Worm (Caenorhabditis elegans) whole organism, midembryonic: ENCODE measurements around the gene Y55F3BR.2.
A peak's percentile ranks its signal among the peaks of the same experiment; 100 is the strongest.

Experiments used
- T22C8.4 ChIP-seq: fragments of 200-800 bp; sonication (Bioruptor generic); IDR thresholded peaks from 2 replicates; pipeline ENCODE4 v1.3.6; 2022; ENCODE audit warnings: missing genetic modification characterization, missing compliant biosample characterization
- cog-1 ChIP-seq: sonication (generic microtip); optimal IDR thresholded peaks from 2 replicates; lab custom pipeline; 2016; ENCODE audit warnings: missing genetic modification characterization, missing compliant biosample characterization
- flt-1 ChIP-seq: fragments of 200-800 bp; sonication (Bioruptor generic); IDR thresholded peaks from 2 replicates; pipeline ENCODE4 v1.3.6; 2022; ENCODE audit warnings: missing genetic modification characterization, missing compliant biosample characterization
- klf-2 ChIP-seq: fragments of 200-800 bp; sonication (Bioruptor generic); conservative IDR thresholded peaks from 2 replicates; pipeline ENCODE4 v1.3.6; 2022; ENCODE audit warnings: missing genetic modification reagents, missing genetic modification characterization, missing compliant biosample characterization
- med-1 ChIP-seq: sonication (generic microtip); optimal IDR thresholded peaks from 2 replicates; lab custom pipeline; 2017; ENCODE audit warnings: missing genetic modification characterization, mild to moderate bottlenecking, missing compliant biosample characterization, antibody characterized with exemption, missing genetic modification reagents; ENCODE audit not compliant: insufficient read depth
- ref-1 ChIP-seq: fragments of 200-800 bp; sonication (Bioruptor generic); conservative IDR thresholded peaks from 2 replicates; pipeline ENCODE4 v1.3.6; 2022; ENCODE audit warnings: missing genetic modification reagents, missing genetic modification characterization, missing compliant biosample characterization
- tab-1 ChIP-seq: fragments of 200-800 bp; sonication (Bioruptor generic); IDR thresholded peaks from 2 replicates; pipeline ENCODE4 v1.3.6; 2022; ENCODE audit warnings: missing genetic modification characterization, missing compliant biosample characterization
- ztf-23 ChIP-seq: fragments of 200-800 bp; sonication (Bioruptor generic); IDR thresholded peaks from 2 replicates; pipeline ENCODE4 v1.3.6; 2022; ENCODE audit warnings: missing genetic modification reagents, missing genetic modification characterization, missing compliant biosample characterization
- ztf-29 ChIP-seq: fragments of 200-800 bp; sonication (Bioruptor generic); IDR thresholded peaks from 2 replicates; pipeline ENCODE4 v1.3.6; 2022; ENCODE audit warnings: missing genetic modification reagents, missing genetic modification characterization, missing compliant biosample characterization

Gene Y55F3BR.2

DNA sequence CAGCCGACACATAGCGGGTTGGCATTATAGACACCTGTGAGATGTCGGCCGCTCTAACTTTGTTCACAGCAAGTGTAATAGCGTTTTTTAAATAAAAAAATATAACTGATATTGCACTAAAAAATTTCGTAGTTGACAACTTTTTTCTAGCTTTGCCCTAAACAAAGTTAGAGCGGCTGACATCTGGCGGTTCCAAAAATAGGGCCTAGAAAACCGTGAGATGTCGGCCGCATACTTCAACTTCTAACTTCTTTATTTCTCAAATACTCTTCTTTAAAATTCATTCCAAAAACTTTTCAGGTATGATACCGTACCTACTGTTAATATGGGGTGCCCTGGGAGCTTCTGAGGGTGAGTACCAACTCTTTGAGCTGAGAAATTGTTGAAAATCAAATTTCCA is at the start of gene Y55F3BR.2:
Gene Y55F3BR.2, plus strand, starts transcription at position 301 of the 400 bp plus-strand sequence.
- no peak for TF ChIP-seq ztf-23 (GFP tag; lab: Robert Waterston, UW)
- TF ChIP-seq ref-1 (GFP tag; lab: Robert Waterston, UW) = no peak
- no peak for TF ChIP-seq flt-1

DNA sequence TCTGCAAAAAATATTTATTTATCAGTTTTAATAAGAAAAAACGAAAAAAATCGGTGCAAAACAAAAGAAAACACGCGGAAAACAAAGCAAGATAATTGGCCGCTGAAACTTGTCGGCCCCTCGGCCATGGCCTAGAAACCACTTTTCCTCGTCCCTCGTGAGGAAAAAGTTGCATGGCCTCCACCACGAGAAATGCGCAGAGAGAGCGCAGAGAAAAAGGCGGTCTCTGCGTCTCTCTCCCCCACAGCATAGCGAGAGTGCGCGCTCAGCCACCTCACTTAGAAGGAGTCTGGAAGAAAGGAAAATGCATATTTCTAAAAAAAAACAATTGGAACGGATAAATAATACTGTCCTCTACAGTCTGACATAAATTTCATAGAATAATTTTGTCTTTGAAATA is 45.4 kb upstream of the Y55F3BR.2 start:
- TF ChIP-seq flt-1 (peak; percentile 71; the same call in 1 of the 2 replicates), klf-2 (peak; percentile 59; the same call in 1 of the 2 replicates), tab-1 (GFP tag; lab: Robert Waterston, UW) (0 out of 2 replicates have a peak, but pooled peaks have one; percentile 65), ztf-23 (GFP tag; lab: Robert Waterston, UW) (peak; percentile 74)

DNA sequence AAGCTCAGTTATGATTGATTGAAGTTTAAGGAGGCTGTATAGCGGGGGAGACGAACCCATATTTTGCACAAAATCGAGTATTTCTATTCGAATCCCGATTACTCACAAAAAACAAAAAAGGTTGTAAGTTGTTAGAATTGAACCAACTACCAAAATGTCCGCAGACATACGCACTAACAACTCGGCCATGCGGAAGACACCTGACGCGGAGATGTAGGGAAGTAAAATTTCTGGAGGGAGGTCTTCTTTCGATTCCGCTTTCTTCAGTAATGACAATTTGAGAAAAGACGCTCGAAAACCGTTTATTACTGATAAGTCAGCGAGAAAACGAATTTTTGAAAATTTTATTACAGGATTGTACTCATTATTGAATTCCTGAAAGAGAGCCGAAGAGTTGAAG is 40.9 kb upstream of the Y55F3BR.2 start:
- TF ChIP-seq tab-1 (GFP tag; lab: Robert Waterston, UW) = no peak

DNA sequence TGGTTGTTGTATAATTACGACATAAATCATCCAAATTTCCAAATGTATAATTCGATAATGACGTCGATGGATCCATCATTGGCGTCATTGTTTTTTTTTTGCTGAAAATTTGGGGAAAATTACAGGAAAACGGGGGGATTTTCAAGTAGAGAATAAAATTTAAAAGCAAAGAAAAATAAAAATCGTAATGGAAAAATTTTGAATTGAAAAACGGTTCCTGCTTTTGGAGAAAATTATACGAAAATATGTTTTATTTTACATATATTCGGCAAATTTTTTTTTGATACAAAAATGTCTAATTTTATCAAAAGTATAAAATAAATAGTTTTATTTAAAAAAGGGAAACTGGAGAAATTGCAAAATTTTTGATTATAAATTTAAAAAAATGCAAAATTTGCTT is 33.9 kb upstream of the Y55F3BR.2 start, which contains the start of gene zipt-15:
Gene zipt-15, minus strand, starts transcription at position 101 of the 400 bp plus-strand sequence.
- TF ChIP-seq flt-1 = no peak
- no peak for TF ChIP-seq tab-1 (GFP tag; lab: Robert Waterston, UW)
- no peak for TF ChIP-seq med-1 (GFP tag; lab: Kevin White, UChicago)
- no peak for TF ChIP-seq ref-1 (GFP tag; lab: Robert Waterston, UW)
- TF ChIP-seq klf-2 = no peak
- no peak for TF ChIP-seq cog-1

DNA sequence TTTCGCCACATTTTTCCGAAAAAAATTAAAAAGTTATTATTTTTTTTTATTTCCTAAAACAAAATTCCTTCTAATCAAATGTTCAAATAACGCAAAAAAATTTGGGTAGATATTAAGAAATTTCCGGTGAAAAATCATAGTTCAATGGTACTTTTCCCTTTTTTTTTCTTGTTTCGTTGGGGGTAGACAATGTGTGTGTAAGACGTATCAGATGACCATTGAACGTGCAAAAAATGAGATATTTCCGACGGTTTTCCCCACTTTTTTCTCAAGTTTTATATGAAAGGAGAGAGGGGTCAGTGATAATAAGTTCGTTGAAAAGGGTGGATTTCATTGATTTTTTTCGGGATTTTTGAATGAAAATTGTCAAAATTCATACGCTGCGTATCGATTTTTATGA is 32.6 kb upstream of the Y55F3BR.2 start:
- TF ChIP-seq ref-1 (GFP tag; lab: Robert Waterston, UW) (no peak), med-1 (GFP tag; lab: Kevin White, UChicago) (no peak), cog-1 (no peak), tab-1 (GFP tag; lab: Robert Waterston, UW) (no peak), T22C8.4 (no peak), ztf-29 (no peak), klf-2 (no peak), ztf-23 (GFP tag; lab: Robert Waterston, UW) (no peak), flt-1 (no peak)

DNA sequence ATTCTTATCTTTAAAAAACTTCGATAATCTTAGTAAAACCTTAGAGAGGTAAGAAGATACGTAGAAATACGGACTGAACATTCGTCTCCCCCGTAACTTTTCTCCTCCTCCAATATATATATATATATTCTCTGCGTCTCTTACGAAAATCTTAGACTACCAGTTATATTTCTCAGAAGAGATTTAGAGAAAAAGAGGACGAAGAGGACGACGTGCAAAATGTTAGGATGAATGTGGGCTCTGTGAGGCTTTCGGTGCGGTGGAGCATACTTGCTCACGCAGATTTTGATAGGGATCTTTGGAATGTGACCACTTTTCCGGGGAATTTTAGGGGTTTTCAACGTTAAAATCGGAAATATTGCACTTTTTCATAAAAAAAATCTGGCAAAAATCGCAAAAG is 30.3 kb upstream of the Y55F3BR.2 start:
- TF ChIP-seq cog-1 (peak; percentile 67), tab-1 (GFP tag; lab: Robert Waterston, UW) (no peak), ztf-29 (peak; percentile 54; the same call in 1 of the 2 replicates)

DNA sequence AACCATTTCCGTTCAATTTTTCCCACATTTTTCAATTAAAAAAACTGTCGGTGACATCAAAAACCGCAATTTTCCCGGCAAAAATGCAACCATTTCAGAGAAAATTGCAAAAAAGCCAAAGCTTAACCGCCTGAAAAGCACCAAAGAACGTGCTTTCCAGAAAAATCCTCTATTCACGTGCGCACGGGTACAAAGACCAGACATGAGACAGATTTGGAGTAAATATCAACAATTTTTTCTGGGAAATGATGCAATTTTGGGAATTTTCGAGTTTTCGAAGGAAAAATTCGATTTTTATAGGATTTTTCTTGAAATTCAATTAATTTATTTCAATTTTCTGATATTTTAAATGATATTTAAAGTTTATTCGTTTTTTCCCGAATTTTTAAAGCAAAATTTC is 29.6 kb upstream of the Y55F3BR.2 start:
- TF ChIP-seq T22C8.4 (no peak), ref-1 (GFP tag; lab: Robert Waterston, UW) (no peak), ztf-29 (no peak), cog-1 (no peak), flt-1 (no peak), ztf-23 (GFP tag; lab: Robert Waterston, UW) (no peak), med-1 (GFP tag; lab: Kevin White, UChicago) (no peak), tab-1 (GFP tag; lab: Robert Waterston, UW) (no peak), klf-2 (no peak)

DNA sequence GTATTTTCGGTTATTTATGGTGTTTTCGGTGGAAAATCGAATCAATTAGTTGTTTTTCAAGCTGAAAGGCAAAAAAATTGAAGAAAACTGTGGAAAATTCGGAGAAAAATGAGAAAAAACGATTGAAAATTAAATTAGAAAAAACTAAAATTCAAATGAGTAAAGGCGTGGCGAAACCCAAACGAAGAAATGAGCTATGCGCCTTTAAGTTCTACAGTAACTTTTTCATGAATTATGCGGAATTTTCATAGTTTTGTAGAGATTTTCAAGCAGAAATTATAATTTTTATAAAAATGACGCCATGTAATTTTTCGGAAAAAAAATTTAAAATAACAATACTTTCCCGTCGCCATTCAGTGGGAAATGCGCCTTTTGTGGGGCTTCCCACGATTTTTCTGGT is 29.0 kb upstream of the Y55F3BR.2 start:
- no peak for TF ChIP-seq cog-1

DNA sequence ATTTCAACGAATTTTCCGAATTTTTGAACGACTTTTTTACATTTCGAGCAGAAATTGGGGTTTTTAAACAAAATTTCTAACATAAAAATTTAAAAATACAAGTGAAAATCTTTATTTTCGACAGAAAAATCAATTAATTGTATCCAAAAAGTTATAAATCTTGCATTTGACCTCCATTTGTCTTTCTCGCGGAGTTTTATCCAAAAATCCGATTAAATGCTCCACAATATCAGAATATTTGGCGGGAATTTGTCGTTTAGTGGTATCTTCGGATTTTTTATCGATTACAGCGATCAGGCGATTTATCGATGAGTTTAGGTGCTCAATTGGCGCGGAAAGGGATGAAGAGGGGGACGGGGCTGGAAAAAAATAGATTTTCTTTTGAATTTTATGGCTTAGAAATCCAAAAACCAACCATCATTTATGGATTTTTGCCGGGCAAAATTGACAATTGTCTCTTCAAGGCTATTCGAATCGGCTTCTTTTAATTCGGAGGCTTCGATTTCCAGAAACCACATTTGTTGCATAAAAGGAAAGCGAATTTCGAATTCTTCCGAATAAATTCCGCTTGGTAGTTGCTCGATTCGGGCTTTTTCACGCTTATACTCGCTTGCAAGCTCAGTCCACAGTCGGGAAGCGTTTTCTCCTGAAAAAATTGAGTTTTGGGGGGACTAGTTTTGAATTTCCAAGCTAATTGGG is 28.3 kb upstream of the Y55F3BR.2 start:
- TF ChIP-seq ztf-29 (no peak), ref-1 (GFP tag; lab: Robert Waterston, UW) (no peak), klf-2 (no peak), flt-1 (no peak), tab-1 (GFP tag; lab: Robert Waterston, UW) (no peak), cog-1 (no peak), T22C8.4 (no peak), ztf-23 (GFP tag; lab: Robert Waterston, UW) (no peak), med-1 (GFP tag; lab: Kevin White, UChicago) (no peak)

DNA sequence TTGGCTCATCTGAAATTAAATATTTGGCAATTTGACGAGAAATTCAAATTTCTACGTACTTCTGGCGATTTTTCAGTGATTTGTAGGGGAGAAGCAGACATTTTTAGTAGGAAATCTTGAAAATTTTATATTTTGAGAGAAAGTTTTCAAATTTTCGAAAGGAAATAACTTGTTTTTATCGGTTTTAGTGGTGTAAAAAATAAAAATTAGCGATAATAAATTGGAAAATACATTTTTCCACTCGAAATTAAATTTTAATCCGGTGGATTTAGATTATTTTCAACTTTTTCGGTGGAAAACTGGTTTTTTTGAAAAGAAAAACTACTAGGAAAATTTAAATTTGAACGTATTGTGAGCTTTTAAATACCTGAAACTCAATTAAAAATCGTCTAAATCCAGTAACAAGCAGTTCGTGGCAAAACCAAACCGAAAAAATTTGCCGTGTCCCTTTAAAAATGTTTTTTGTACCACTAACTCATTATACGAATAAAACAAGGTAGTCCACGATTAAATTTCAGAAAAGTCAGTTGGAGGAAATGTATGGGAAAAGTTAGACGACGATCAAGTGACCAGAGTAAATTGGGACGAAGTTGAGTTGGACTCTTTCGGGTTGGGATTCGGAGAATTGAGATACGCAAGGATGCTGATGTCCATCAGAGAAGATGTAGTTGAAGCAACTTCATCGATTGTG is 26.8 kb upstream of the Y55F3BR.2 start, which contains the start of the genes madf-1 and Y55F3BR.10:
Gene madf-1, minus strand, starts transcription at position 101 of the 691 bp plus-strand sequence.
Gene Y55F3BR.10, plus strand, starts transcription at position 641 of the 691 bp plus-strand sequence.
- TF ChIP-seq med-1 (GFP tag; lab: Kevin White, UChicago) (no peak), ref-1 (GFP tag; lab: Robert Waterston, UW) (no peak), tab-1 (GFP tag; lab: Robert Waterston, UW) (no peak), cog-1 (no peak), T22C8.4 (no peak)

DNA sequence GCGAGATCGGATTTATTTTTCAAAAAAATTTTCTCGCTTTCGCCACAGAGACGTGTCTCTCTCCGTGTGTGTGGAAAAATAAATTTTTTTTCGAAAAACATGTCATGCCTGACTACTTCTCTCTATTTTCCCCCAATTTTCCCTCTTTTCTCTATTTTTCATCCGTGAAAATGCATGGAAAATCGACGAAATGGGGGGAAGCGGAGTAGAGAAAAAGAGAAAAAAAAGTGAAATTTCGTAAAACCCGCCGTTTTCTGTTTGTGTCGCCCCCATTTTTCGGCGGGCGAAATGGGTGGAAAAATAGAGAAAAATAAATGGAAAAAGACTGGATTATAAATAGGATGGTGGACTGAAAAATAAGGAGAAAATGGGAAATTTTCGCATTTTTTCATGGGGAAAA is 25.2 kb upstream of the Y55F3BR.2 start:
- TF ChIP-seq ref-1 (GFP tag; lab: Robert Waterston, UW) (no peak), T22C8.4 (no peak), ztf-23 (GFP tag; lab: Robert Waterston, UW) (no peak), flt-1 (no peak), med-1 (GFP tag; lab: Kevin White, UChicago) (no peak), tab-1 (GFP tag; lab: Robert Waterston, UW) (no peak), ztf-29 (no peak), klf-2 (no peak)
